Fruit fly (Drosophila melanogaster) whole organism, prepupa: Measurements from ENCODE around the gene Rsph1.

Experiments used
- CG11762 ChIP-seq: fragments of 200-800 bp; sonication (Bioruptor generic); optimal IDR thresholded peaks from 3 replicates; lab custom pipeline; 2016; ENCODE audit warnings: missing biosample characterization, missing genetic modification characterization; ENCODE audit not compliant: insufficient read depth
- Hr39 ChIP-seq: fragments of 200-800 bp; sonication (Bioruptor generic); optimal IDR thresholded peaks from 2 replicates; lab custom pipeline; 2016; ENCODE audit warnings: missing biosample characterization, missing genetic modification characterization
- Lpt ChIP-seq: fragments of 200-800 bp; sonication (Bioruptor generic); optimal IDR thresholded peaks from 3 replicates; lab custom pipeline; 2016; ENCODE audit warnings: missing biosample characterization, missing genetic modification characterization
- cyc ChIP-seq: fragments of 200-800 bp; sonication (Bioruptor generic); optimal IDR thresholded peaks from 3 replicates; lab custom pipeline; 2016; ENCODE audit warnings: missing biosample characterization, missing genetic modification characterization
- fkh ChIP-seq: fragments of 200-800 bp; sonication (Bioruptor generic); optimal IDR thresholded peaks from 3 replicates; lab custom pipeline; 2017; ENCODE audit warnings: missing biosample characterization, mild to moderate bottlenecking, missing genetic modification characterization, moderate library complexity

DNA sequence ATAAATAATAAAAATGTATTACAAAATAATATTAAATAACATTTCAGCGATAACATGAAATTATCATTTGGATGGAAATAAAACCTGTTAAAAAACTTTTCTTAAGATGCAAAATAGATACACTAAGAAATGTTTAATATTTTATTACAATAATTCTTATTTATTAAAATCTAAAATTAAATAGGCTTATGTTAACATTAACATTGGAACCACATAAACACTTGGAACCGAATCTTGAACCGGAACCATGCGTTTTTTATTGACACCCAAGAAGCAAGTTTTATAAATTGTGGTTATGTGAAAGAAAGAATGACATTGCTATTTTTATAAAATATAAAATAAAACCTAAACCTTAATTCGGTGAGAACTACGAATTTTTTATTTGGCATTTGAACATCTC lies 23.0 kb upstream of the Rsph1 start, which contains the start of gene kmg:
- TF ChIP-seq Hr39 (GFP tag; lab: Kevin White, UChicago) (no peak), cyc (GFP tag; lab: Kevin White, UChicago) (no peak), CG11762 (GFP tag; lab: Kevin White, UChicago) (no peak), fkh (GFP tag; lab: Kevin White, UChicago) (no peak), Lpt (GFP tag; lab: Kevin White, UChicago) (no peak)
